Worm (Caenorhabditis elegans) whole organism, L2 larva: ENCODE results near the gene rei-1.
A peak's percentile ranks its signal among the peaks of the same experiment; 100 is the strongest.

Source experiments
- C34F6.9 ChIP-seq: fragments of 150-350 bp; optimal IDR thresholded peaks from 2 replicates; lab custom pipeline; 2014; ENCODE audit warnings: missing biosample characterization, missing genetic modification characterization
- F13H6.1 ChIP-seq: sonication (generic microtip); optimal IDR thresholded peaks from 2 replicates; lab custom pipeline; 2016; ENCODE audit warnings: missing genetic modification characterization, missing compliant biosample characterization
- R02D3.7 ChIP-seq: fragments of 150-350 bp; optimal IDR thresholded peaks from 2 replicates; lab custom pipeline; 2014; ENCODE audit warnings: missing biosample characterization, missing genetic modification characterization
- Y55F3AM.14 ChIP-seq: fragments of 200-800 bp; sonication (Bioruptor generic); optimal IDR thresholded peaks from 2 replicates; lab custom pipeline; 2018; ENCODE audit warnings: mild to moderate bottlenecking, missing genetic modification characterization, missing compliant biosample characterization
- alr-1 ChIP-seq: fragments of 150-350 bp; optimal IDR thresholded peaks from 2 replicates; lab custom pipeline; 2014; ENCODE audit warnings: missing biosample characterization, missing genetic modification characterization
- ceh-16 ChIP-seq: fragments of 150-350 bp; optimal IDR thresholded peaks from 2 replicates; lab custom pipeline; 2014; ENCODE audit warnings: missing biosample characterization, missing genetic modification characterization
- ceh-82 ChIP-seq: fragments of 150-350 bp; optimal IDR thresholded peaks from 2 replicates; lab custom pipeline; 2014; ENCODE audit warnings: missing biosample characterization, missing genetic modification characterization
- crh-2 ChIP-seq: sonication (generic microtip); optimal IDR thresholded peaks from 2 replicates; lab custom pipeline; 2017; ENCODE audit warnings: missing biosample characterization, missing genetic modification characterization
- dmd-4 ChIP-seq: sonication (generic microtip); optimal IDR thresholded peaks from 2 replicates; lab custom pipeline; 2017; ENCODE audit warnings: missing biosample characterization, missing genetic modification characterization
- egl-27 ChIP-seq: sonication (generic microtip); optimal IDR thresholded peaks from 3 replicates; lab custom pipeline; 2017; ENCODE audit warnings: missing biosample characterization, missing genetic modification reagents, missing genetic modification characterization
- gmeb-1 ChIP-seq: fragments of 150-350 bp; optimal IDR thresholded peaks from 2 replicates; lab custom pipeline; 2014; ENCODE audit warnings: missing biosample characterization, missing genetic modification characterization
- lin-13 ChIP-seq: fragments of 150-350 bp; optimal IDR thresholded peaks from 2 replicates; lab custom pipeline; 2014; ENCODE audit warnings: missing biosample characterization, missing genetic modification reagents, missing genetic modification characterization
- lsy-2 ChIP-seq, 2 experiments: fragments of 150-350 bp in 1 of 2; sonication (generic microtip) in 1 of 2; optimal IDR thresholded peaks; 2 replicates each; lab custom pipeline; 2014 to 2017; ENCODE audit warnings: missing biosample characterization in 2 of 2, missing genetic modification characterization in 2 of 2
- mab-5 ChIP-seq: fragments of 150-350 bp; optimal IDR thresholded peaks from 2 replicates; lab custom pipeline; 2014; ENCODE audit warnings: missing biosample characterization, missing genetic modification characterization
- nhr-129 ChIP-seq: fragments of 150-350 bp; optimal IDR thresholded peaks from 2 replicates; lab custom pipeline; 2014; ENCODE audit warnings: missing biosample characterization, missing genetic modification characterization
- nhr-21 ChIP-seq: fragments of 150-350 bp; optimal IDR thresholded peaks from 2 replicates; lab custom pipeline; 2014; ENCODE audit warnings: missing biosample characterization, missing genetic modification characterization
- nhr-25 ChIP-seq: fragments of 150-350 bp; sonication (generic microtip); optimal IDR thresholded peaks from 3 replicates; lab custom pipeline; 2014; ENCODE audit warnings: missing biosample characterization, missing genetic modification characterization
- nhr-77 ChIP-seq: fragments of 150-350 bp; optimal IDR thresholded peaks from 2 replicates; lab custom pipeline; 2014; ENCODE audit warnings: missing biosample characterization, missing genetic modification characterization
- peb-1 ChIP-seq: fragments of 150-350 bp; optimal IDR thresholded peaks from 2 replicates; lab custom pipeline; 2014; ENCODE audit warnings: missing biosample characterization, missing genetic modification characterization
- sma-3 ChIP-seq: sonication (generic microtip); optimal IDR thresholded peaks from 2 replicates; lab custom pipeline; 2016; ENCODE audit warnings: missing genetic modification reagents, missing genetic modification characterization, missing compliant biosample characterization
- snpc-4 ChIP-seq: fragments of 150-350 bp; optimal IDR thresholded peaks from 2 replicates; lab custom pipeline; 2014; ENCODE audit warnings: missing biosample characterization, missing genetic modification characterization
- unc-55 ChIP-seq: fragments of 150-350 bp; sonication (generic microtip); optimal IDR thresholded peaks from 3 replicates; lab custom pipeline; 2014; ENCODE audit warnings: missing biosample characterization, missing genetic modification reagents, missing genetic modification characterization
- unc-62 ChIP-seq: fragments of 150-350 bp; optimal IDR thresholded peaks from 2 replicates; lab custom pipeline; 2014; ENCODE audit warnings: missing biosample characterization, missing genetic modification reagents, missing genetic modification characterization
- ztf-1 ChIP-seq: fragments of 200-800 bp; sonication (Bioruptor generic); conservative IDR thresholded peaks from 2 replicates; pipeline ENCODE4 v1.3.6; 2022; ENCODE audit warnings: missing genetic modification characterization, missing compliant biosample characterization
- ztf-11 ChIP-seq: sonication (generic microtip); optimal IDR thresholded peaks from 2 replicates; lab custom pipeline; 2017; ENCODE audit warnings: missing biosample characterization, missing genetic modification characterization

Gene rei-1

DNA sequence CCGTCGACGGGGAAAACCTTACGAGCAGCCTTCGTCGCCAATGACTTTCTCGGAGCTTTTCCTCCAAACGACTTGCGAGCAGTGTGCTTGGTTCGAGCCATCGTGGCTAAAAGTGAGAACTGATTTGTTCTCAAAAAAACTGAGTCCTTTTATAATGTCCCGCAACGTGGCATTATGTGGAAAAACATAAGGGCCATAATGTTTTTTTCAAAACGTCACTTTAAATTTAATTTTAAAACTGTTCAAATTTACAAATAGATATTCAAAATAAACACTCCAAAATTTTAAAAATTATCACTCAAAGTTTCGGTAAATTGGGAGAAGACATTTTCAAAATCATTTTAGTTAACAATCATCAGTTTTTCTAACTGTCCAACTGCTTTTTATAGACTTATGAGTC is 38.0 kb downstream of the rei-1 start, which contains the start of gene his-70:
his-70 (minus strand) TSS at position 101 of the 400 bp plus-strand sequence.
- TF ChIP-seq sma-3 (GFP tag; lab: Kevin White, UChicago) (no peak), nhr-21 (tag; lab: Kevin White, UChicago) (no peak), lin-13 (GFP tag; lab: Kevin White, UChicago) (no peak), Y55F3AM.14 (GFP tag; lab: Kevin White, UChicago) (no peak), ceh-82 (tag; lab: Kevin White, UChicago) (no peak)

DNA sequence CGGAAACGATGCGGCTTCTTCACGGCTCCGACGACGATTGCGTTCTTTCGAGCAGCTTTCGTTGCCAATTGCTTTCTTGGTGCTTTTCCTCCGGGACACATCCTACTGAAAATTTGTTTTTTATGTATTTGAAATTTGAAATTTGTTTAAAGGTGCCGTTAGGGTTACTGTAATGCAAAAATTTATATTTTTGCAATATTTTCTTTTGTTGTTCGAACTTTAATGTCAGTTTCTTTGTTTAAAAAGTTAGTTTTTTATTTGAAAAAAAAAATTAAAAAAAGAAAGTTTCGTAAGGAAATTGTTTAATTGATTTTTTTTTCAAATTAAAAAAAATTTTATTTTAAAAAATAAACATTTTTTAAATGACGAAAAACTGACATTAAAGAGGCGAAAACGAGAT is 39.3 kb downstream of the rei-1 start, which contains the start of gene his-69:
his-69 (minus strand) TSS at position 101 of the 400 bp plus-strand sequence.
- TF ChIP-seq nhr-129 (tag; lab: Kevin White, UChicago), result no peak
- TF ChIP-seq snpc-4 (tag; lab: Kevin White, UChicago), result no peak
- TF ChIP-seq mab-5 (tag; lab: Kevin White, UChicago), result no peak
- no peak for TF ChIP-seq crh-2 (tag; lab: Kevin White, UChicago)
- TF ChIP-seq alr-1 (tag; lab: Kevin White, UChicago), result no peak
- TF ChIP-seq ztf-1 (GFP tag; lab: Robert Waterston, UW), result no peak
- no peak for TF ChIP-seq nhr-25 (tag; lab: Kevin White, UChicago)
- no peak for TF ChIP-seq ceh-16 (tag; lab: Kevin White, UChicago)
- no peak for TF ChIP-seq ztf-11
- no peak for TF ChIP-seq lin-13 (GFP tag; lab: Kevin White, UChicago)
- no peak for TF ChIP-seq unc-62 (GFP tag; lab: Kevin White, UChicago)

DNA sequence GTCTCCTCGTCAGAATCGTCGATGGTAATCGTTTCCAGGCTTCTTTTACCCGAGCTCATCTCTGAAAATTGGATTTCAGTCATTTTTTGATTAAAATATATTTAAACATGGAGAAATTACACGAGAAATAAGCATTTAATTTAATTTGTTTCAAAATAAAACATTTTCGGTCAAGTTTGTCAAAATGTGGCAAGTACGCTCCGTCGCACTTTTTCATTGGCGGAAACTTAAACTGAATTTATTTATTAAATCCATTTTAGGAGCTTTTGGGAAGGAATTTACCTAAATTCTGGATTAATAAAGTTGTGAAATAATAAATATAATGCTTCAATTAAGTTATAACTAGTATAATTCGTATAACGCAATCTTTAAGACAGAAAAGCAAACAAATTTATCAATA is 40.1 kb downstream of the rei-1 start, which contains the start of gene rcq-5:
rcq-5 (minus strand) TSS at position 83 of the 400 bp plus-strand sequence.
- TF ChIP-seq unc-55 (GFP tag; lab: Kevin White, UChicago) (peak; percentile 66), nhr-77 (tag; lab: Kevin White, UChicago) (no peak), lin-13 (GFP tag; lab: Kevin White, UChicago) (peak; percentile 18), gmeb-1 (peak; percentile 89), C34F6.9 (peak; percentile 42), ztf-11 (no peak), lsy-2 (tag; optimal IDR thresholded peaks at IDR 0.05; lab: Kevin White, UChicago) (peak in 1 of 2 experiments; percentile 49)

DNA sequence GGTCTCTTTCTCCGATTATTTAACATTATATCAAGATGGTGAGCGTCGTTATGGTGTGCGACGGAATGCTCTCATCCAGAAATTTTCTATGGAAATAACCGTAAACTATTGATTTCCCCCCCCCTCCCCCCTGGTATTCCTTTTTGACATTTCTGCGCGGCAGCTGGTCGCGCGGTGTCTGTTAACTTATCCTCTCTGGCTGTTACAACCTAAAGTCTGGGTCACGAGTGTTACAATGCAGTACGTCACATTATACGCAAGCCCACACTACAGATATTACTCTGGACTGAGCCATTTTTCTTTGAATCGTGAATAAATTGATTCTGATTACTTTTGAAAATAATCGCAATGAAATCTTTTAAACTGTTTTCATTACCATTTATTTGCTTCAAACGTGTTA is 48.8 kb downstream of the rei-1 start:
- TF ChIP-seq unc-55 (GFP tag; lab: Kevin White, UChicago), result no peak
- TF ChIP-seq nhr-25 (tag; lab: Kevin White, UChicago), result no peak
- no peak for TF ChIP-seq F13H6.1 (tag; lab: Kevin White, UChicago)
- TF ChIP-seq R02D3.7, result no peak
- TF ChIP-seq egl-27 (tag; lab: Kevin White, UChicago), result no peak
- TF ChIP-seq gmeb-1, result no peak
- TF ChIP-seq Y55F3AM.14 (GFP tag; lab: Kevin White, UChicago), result no peak
- TF ChIP-seq peb-1 (tag; lab: Kevin White, UChicago), result no peak
- TF ChIP-seq dmd-4, result no peak
